Worm (Caenorhabditis elegans) whole organism, L1 larva: Measurements from ENCODE around the gene cla-1.

Experiments used
- ceh-90 ChIP-seq: sonication (generic microtip); optimal IDR thresholded peaks from 2 replicates; lab custom pipeline; 2016; ENCODE audit warnings: missing genetic modification characterization, missing compliant biosample characterization
- efl-3 ChIP-seq: fragments of 200-800 bp; sonication (Bioruptor generic); optimal IDR thresholded peaks from 2 replicates; lab custom pipeline; 2018; ENCODE audit warnings: mild to moderate bottlenecking, missing genetic modification characterization, missing compliant biosample characterization
- elt-3 ChIP-seq, 6 experiments: fragments of 150-350 bp in 1 of 6; sonication (generic microtip); optimal IDR thresholded peaks; 2 replicates each; lab custom pipeline; 2017 to 2018; ENCODE audit warnings: missing biosample characterization in 6 of 6, missing genetic modification characterization in 6 of 6, inconsistent platforms in 1 of 6
- irx-1 ChIP-seq: sonication (generic microtip); optimal IDR thresholded peaks from 2 replicates; lab custom pipeline; 2016; ENCODE audit warnings: missing genetic modification characterization, missing compliant biosample characterization
- nhr-20 ChIP-seq: sonication (generic microtip); optimal IDR thresholded peaks from 2 replicates; lab custom pipeline; 2016; ENCODE audit warnings: mild to moderate bottlenecking, missing genetic modification characterization, missing compliant biosample characterization
- nhr-77 ChIP-seq: fragments of 150-350 bp; optimal IDR thresholded peaks from 2 replicates; lab custom pipeline; 2014; ENCODE audit warnings: missing biosample characterization, missing genetic modification characterization

DNA sequence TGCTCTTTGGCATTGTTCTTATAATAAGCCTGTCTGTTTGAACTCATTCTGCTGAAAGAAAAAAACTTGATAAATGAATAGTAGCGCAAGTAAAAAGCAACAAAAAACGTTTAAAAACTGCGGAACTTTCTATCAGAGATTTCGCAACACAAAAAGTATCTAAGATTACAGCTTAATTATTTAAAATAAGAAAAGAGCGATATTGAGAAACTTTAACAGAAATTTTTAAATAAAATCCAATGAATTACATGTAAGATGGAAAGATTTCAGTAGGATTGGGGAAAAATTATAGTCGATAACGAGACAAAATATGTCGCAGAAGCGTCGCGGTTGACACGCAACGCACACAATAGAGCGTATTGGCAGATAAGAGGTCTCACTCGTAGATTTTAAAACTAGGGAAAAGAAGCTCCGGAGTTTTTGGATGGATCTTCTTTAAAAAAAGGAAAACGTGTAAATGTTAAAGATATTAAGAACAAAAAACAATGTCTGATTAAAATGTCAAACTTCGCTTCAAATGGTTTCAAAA is 27.1 kb upstream of the cla-1 start, which contains the start of gene ima-3:
- TF ChIP-seq nhr-20 (tag; lab: Kevin White, UChicago) (no peak), nhr-77 (tag; lab: Kevin White, UChicago) (peak; percentile 48), irx-1 (no peak), ceh-90 (tag; lab: Kevin White, UChicago) (no peak), elt-3 (tag; optimal IDR thresholded peaks at IDR 0.05; lab: Kevin White, UChicago) (no peak), efl-3 (no peak)
